Worm (Caenorhabditis elegans) whole organism, late embryonic: Measurements from ENCODE around the gene tsp-1.

ENCODE experiments used
- ceh-19 ChIP-seq: fragments of 200-800 bp; sonication (Bioruptor generic); optimal IDR thresholded peaks from 2 replicates; lab custom pipeline; 2018; ENCODE audit warnings: mild to moderate bottlenecking, missing genetic modification characterization, missing compliant biosample characterization
- ceh-22 ChIP-seq: sonication (generic microtip); optimal IDR thresholded peaks from 2 replicates; lab custom pipeline; 2017; ENCODE audit warnings: missing biosample characterization, missing genetic modification characterization
- ceh-48 ChIP-seq: sonication (generic microtip); optimal IDR thresholded peaks from 2 replicates; lab custom pipeline; 2016; ENCODE audit warnings: missing genetic modification characterization, inconsistent platforms, missing compliant biosample characterization
- gmeb-2 ChIP-seq: sonication (generic microtip); optimal IDR thresholded peaks from 2 replicates; lab custom pipeline; 2016; ENCODE audit warnings: missing genetic modification characterization, inconsistent platforms, missing compliant biosample characterization
- nhr-232 ChIP-seq: sonication (generic microtip); optimal IDR thresholded peaks from 2 replicates; lab custom pipeline; 2016; ENCODE audit warnings: missing genetic modification characterization, missing compliant biosample characterization
- pqm-1 ChIP-seq: sonication (generic microtip); optimal IDR thresholded peaks from 2 replicates; lab custom pipeline; 2016; ENCODE audit warnings: missing genetic modification characterization, missing compliant biosample characterization
- pros-1 ChIP-seq: fragments of 150-350 bp; optimal IDR thresholded peaks from 2 replicates; lab custom pipeline; 2014; ENCODE audit warnings: missing biosample characterization, missing genetic modification reagents, missing genetic modification characterization
- sdc-2 ChIP-seq: sonication (generic microtip); optimal IDR thresholded peaks from 2 replicates; lab custom pipeline; 2016; ENCODE audit warnings: missing genotype, missing genetic modification characterization, missing compliant biosample characterization

DNA sequence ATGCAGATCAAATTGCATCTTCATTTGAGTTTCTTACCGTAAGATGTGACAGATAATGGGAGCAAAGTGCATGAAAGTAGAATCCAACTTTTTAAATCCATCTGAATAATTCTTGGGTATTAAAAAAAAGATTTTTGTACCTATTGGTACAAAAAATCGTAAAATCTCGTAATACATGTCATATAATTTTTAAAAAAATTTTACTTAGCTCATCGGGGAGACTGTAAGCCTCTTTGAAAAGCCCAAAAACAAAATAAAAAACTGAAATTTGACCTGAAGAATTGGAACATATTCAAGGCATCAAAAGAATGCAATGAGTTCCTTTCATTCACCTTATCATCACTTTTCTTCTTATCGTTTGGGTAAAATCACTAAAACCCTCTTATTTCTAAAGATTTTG lies 36.6 kb upstream of the tsp-1 start, which contains the start of gene clec-160:
- TF ChIP-seq ceh-19 (no peak), pqm-1 (tag; lab: Kevin White, UChicago) (no peak), nhr-232 (tag; lab: Kevin White, UChicago) (no peak), gmeb-2 (no peak), sdc-2 (no peak), ceh-48 (tag; lab: Kevin White, UChicago) (no peak), pros-1 (tag; lab: Kevin White, UChicago) (no peak), ceh-22 (no peak)
